Worm (Caenorhabditis elegans) whole organism, L1 larva: ENCODE measurements around the gene mrpl-12.

Experiments
- C04F5.9 ChIP-seq: sonication (generic microtip); optimal IDR thresholded peaks from 2 replicates; lab custom pipeline; 2016; ENCODE audit warnings: missing genetic modification characterization, missing compliant biosample characterization
- F16B12.6 ChIP-seq: fragments of 150-350 bp; optimal IDR thresholded peaks from 2 replicates; lab custom pipeline; 2014; ENCODE audit warnings: missing biosample characterization, missing genetic modification characterization
- ama-1 ChIP-seq: fragments of 150-350 bp; optimal IDR thresholded peaks from 2 replicates; lab custom pipeline; 2014
- blmp-1 ChIP-seq: fragments of 150-350 bp; optimal IDR thresholded peaks from 2 replicates; lab custom pipeline; 2014; ENCODE audit warnings: missing biosample characterization, missing genetic modification characterization
- ceh-63 ChIP-seq: fragments of 200-800 bp; sonication (Bioruptor generic); optimal IDR thresholded peaks from 2 replicates; lab custom pipeline; 2018; ENCODE audit warnings: mild to moderate bottlenecking, missing genetic modification characterization, missing compliant biosample characterization
- ceh-8 ChIP-seq: fragments of 200-800 bp; sonication (Bioruptor generic); optimal IDR thresholded peaks from 2 replicates; lab custom pipeline; 2018; ENCODE audit warnings: mild to moderate bottlenecking, missing genetic modification characterization, moderate library complexity, missing compliant biosample characterization
- ceh-82 ChIP-seq, 3 experiments: fragments of 150-350 bp in 1 of 3; sonication (generic microtip) in 2 of 3; optimal IDR thresholded peaks; 2 replicates each; lab custom pipeline; 2014 to 2017; ENCODE audit warnings: missing biosample characterization in 3 of 3, missing genetic modification characterization in 3 of 3
- ceh-88 ChIP-seq: fragments of 200-800 bp; sonication (Bioruptor generic); IDR thresholded peaks from 2 replicates; pipeline ENCODE4 v1.3.6; 2022; ENCODE audit warnings: missing genetic modification characterization, missing compliant biosample characterization
- dpl-1 ChIP-seq, 3 experiments: fragments of 150-350 bp in 2 of 3; sonication (generic microtip) in 1 of 3; optimal IDR thresholded peaks; 2 replicates each; lab custom pipeline; 2014 to 2017; ENCODE audit warnings: missing biosample characterization in 3 of 3, missing genetic modification characterization in 3 of 3, missing genetic modification reagents in 3 of 3
- efl-1 ChIP-seq, 4 experiments: fragments of 150-350 bp; optimal IDR thresholded peaks in 3 of 4; peaks in 1 of 4; 1 replicate in 1 of 4; 2 replicates in 3 of 4; lab custom pipeline; 2014; ENCODE audit warnings: missing biosample characterization in 2 of 4, missing genetic modification characterization in 2 of 4, missing genetic modification reagents in 2 of 4
- egl-13 ChIP-seq: sonication (generic microtip); optimal IDR thresholded peaks from 2 replicates; lab custom pipeline; 2016; ENCODE audit warnings: missing genotype, missing genetic modification reagents, missing genetic modification characterization, missing compliant biosample characterization
- elt-3 ChIP-seq, 6 experiments: fragments of 150-350 bp in 1 of 6; sonication (generic microtip); optimal IDR thresholded peaks; 2 replicates each; lab custom pipeline; 2017 to 2018; ENCODE audit warnings: missing biosample characterization in 6 of 6, missing genetic modification characterization in 6 of 6, inconsistent platforms in 1 of 6
- ets-5 ChIP-seq: fragments of 200-800 bp; sonication (Bioruptor generic); IDR thresholded peaks from 2 replicates; pipeline ENCODE4 v1.3.6; 2022; ENCODE audit warnings: missing genetic modification characterization, missing compliant biosample characterization
- fkh-10 ChIP-seq: sonication (generic microtip); optimal IDR thresholded peaks from 2 replicates; lab custom pipeline; 2017; ENCODE audit warnings: missing biosample characterization, missing genetic modification reagents, missing genetic modification characterization
- fos-1 ChIP-seq: fragments of 150-350 bp; optimal IDR thresholded peaks from 2 replicates; lab custom pipeline; 2014; ENCODE audit warnings: missing biosample characterization, missing genetic modification characterization
- grh-1 ChIP-seq: fragments of 200-800 bp; sonication (Bioruptor generic); IDR thresholded peaks from 2 replicates; pipeline ENCODE4 v1.3.6; 2022; ENCODE audit warnings: missing genetic modification reagents, missing genetic modification characterization, missing compliant biosample characterization
- hpl-2 ChIP-seq: fragments of 150-350 bp; optimal IDR thresholded peaks from 2 replicates; lab custom pipeline; 2014; ENCODE audit warnings: missing biosample characterization, missing genetic modification reagents, missing genetic modification characterization
- jun-1 ChIP-seq: fragments of 150-350 bp; optimal IDR thresholded peaks from 2 replicates; lab custom pipeline; 2014; ENCODE audit warnings: missing biosample characterization, missing genetic modification reagents, missing genetic modification characterization
- lin-14 ChIP-seq: fragments of 200-800 bp; sonication (Bioruptor generic); optimal IDR thresholded peaks from 2 replicates; lab custom pipeline; 2018; ENCODE audit warnings: mild to moderate bottlenecking, missing genetic modification characterization, moderate library complexity, missing compliant biosample characterization
- lin-35 ChIP-seq, 2 experiments: fragments of 150-350 bp; optimal IDR thresholded peaks; 2 replicates each; lab custom pipeline; 2014; ENCODE audit warnings: missing biosample characterization in 2 of 2, missing genetic modification characterization in 2 of 2, missing genetic modification reagents in 2 of 2
- lir-3 ChIP-seq: sonication (generic microtip); optimal IDR thresholded peaks from 2 replicates; lab custom pipeline; 2016; ENCODE audit warnings: mild to moderate bottlenecking, missing genetic modification characterization, moderate library complexity, missing compliant biosample characterization; ENCODE audit not compliant: poor library complexity
- nhr-11 ChIP-seq: fragments of 150-350 bp; optimal IDR thresholded peaks from 2 replicates; lab custom pipeline; 2014; ENCODE audit warnings: missing biosample characterization, missing genetic modification characterization
- nhr-12 ChIP-seq: sonication (generic microtip); optimal IDR thresholded peaks from 2 replicates; lab custom pipeline; 2017; ENCODE audit warnings: missing biosample characterization, missing genetic modification characterization
- nhr-19 ChIP-seq: fragments of 200-800 bp; sonication (Bioruptor generic); conservative IDR thresholded peaks from 2 replicates; pipeline ENCODE4 v1.3.6; 2022; ENCODE audit warnings: missing genetic modification characterization, missing compliant biosample characterization
- nhr-237 ChIP-seq: fragments of 150-350 bp; optimal IDR thresholded peaks from 2 replicates; lab custom pipeline; 2014; ENCODE audit warnings: missing biosample characterization, missing genetic modification characterization
- nhr-76 ChIP-seq: sonication (generic microtip); optimal IDR thresholded peaks from 2 replicates; lab custom pipeline; 2017; ENCODE audit warnings: missing biosample characterization, missing genetic modification characterization
- nhr-77 ChIP-seq: fragments of 150-350 bp; optimal IDR thresholded peaks from 2 replicates; lab custom pipeline; 2014; ENCODE audit warnings: missing biosample characterization, missing genetic modification characterization
- nhr-85 ChIP-seq: sonication (generic microtip); peaks from one replicate; lab custom pipeline; 2016; ENCODE audit warnings: missing genetic modification characterization, inconsistent platforms, missing compliant biosample characterization
- pag-3 ChIP-seq: sonication (generic microtip); optimal IDR thresholded peaks from 2 replicates; lab custom pipeline; 2017; ENCODE audit warnings: missing genetic modification characterization, mild to moderate bottlenecking, missing compliant biosample characterization, antibody characterized with exemption, borderline replicate concordance; ENCODE audit not compliant: insufficient read depth
- skn-1 ChIP-seq: fragments of 150-350 bp; optimal IDR thresholded peaks from 2 replicates; lab custom pipeline; 2014; ENCODE audit warnings: missing biosample characterization, missing genetic modification characterization
- snpc-4 ChIP-seq: fragments of 150-350 bp; optimal IDR thresholded peaks from 2 replicates; lab custom pipeline; 2014; ENCODE audit warnings: missing biosample characterization, missing genetic modification characterization
- sup-37 ChIP-seq: fragments of 200-800 bp; sonication (Bioruptor generic); optimal IDR thresholded peaks from 2 replicates; lab custom pipeline; 2018; ENCODE audit warnings: mild to moderate bottlenecking, missing genetic modification characterization, missing compliant biosample characterization
- tbx-2 ChIP-seq: sonication (generic microtip); optimal IDR thresholded peaks from 2 replicates; lab custom pipeline; 2016; ENCODE audit warnings: missing genetic modification characterization, missing compliant biosample characterization
- unc-130 ChIP-seq: fragments of 150-350 bp; optimal IDR thresholded peaks from 2 replicates; lab custom pipeline; 2017; ENCODE audit warnings: missing biosample characterization, missing genetic modification characterization, inconsistent platforms
- unc-86 ChIP-seq: sonication (generic microtip); optimal IDR thresholded peaks from 2 replicates; lab custom pipeline; 2016; ENCODE audit warnings: missing genetic modification characterization, missing compliant biosample characterization
- xbp-1 ChIP-seq: sonication (generic microtip); optimal IDR thresholded peaks from 2 replicates; lab custom pipeline; 2016; ENCODE audit warnings: missing genetic modification characterization, missing compliant biosample characterization
- zip-4 ChIP-seq: fragments of 200-800 bp; sonication (Bioruptor generic); optimal IDR thresholded peaks from 2 replicates; lab custom pipeline; 2018; ENCODE audit warnings: mild to moderate bottlenecking, missing genetic modification characterization, moderate library complexity, missing compliant biosample characterization

Gene mrpl-12

ce11 chrIII:10734511-10735233 lies 27.1 kb downstream of the mrpl-12 start (continued):
- no peak for TF ChIP-seq nhr-11 (tag; lab: Kevin White, UChicago)
- no peak for TF ChIP-seq lir-3
- no peak for TF ChIP-seq C04F5.9 (tag; lab: Kevin White, UChicago)
- TF ChIP-seq jun-1 (tag; lab: Kevin White, UChicago): no peak

- TF ChIP-seq ceh-88 (GFP tag; lab: Robert Waterston, UW): no peak
- TF ChIP-seq lin-14: peak; percentile 47
- TF ChIP-seq xbp-1 (tag; lab: Kevin White, UChicago): no peak
- no peak for TF ChIP-seq ama-1 (lab: Kevin White, UChicago)
- no peak for TF ChIP-seq fos-1 (tag; lab: Kevin White, UChicago)
- TF ChIP-seq unc-86 (tag; lab: Kevin White, UChicago): no peak
- no peak for TF ChIP-seq hpl-2 (GFP tag; lab: Kevin White, UChicago)
- TF ChIP-seq egl-13: no peak
- peak in 1 of 6 experiments; percentile 4 for TF ChIP-seq elt-3 (tag; optimal IDR thresholded peaks at IDR 0.05; lab: Kevin White, UChicago)
- TF ChIP-seq efl-1 (optimal IDR thresholded peaks at IDR 0.05; lab: Kevin White, UChicago): peak; percentile 11 to 35
- TF ChIP-seq efl-1 (GFP tag; optimal IDR thresholded peaks at IDR 0.05 in 1 of 2; lab: Kevin White, UChicago): peak in 1 of 2 experiments; percentile 33
- no peak for TF ChIP-seq F16B12.6 (tag; lab: Kevin White, UChicago)
- TF ChIP-seq dpl-1 (GFP tag; optimal IDR thresholded peaks at IDR 0.05; lab: Kevin White, UChicago): no peak
- no peak for TF ChIP-seq jun-1 (tag; lab: Kevin White, UChicago)
- TF ChIP-seq snpc-4 (tag; lab: Kevin White, UChicago): no peak
- TF ChIP-seq fkh-10: no peak
- 0 out of 2 replicates have a peak, but pooled peaks have one; percentile 31 for TF ChIP-seq grh-1 (GFP tag; lab: Robert Waterston, UW)
- no peak for TF ChIP-seq tbx-2 (tag; lab: Kevin White, UChicago)
- TF ChIP-seq sup-37 (GFP tag; lab: Kevin White, UChicago): no peak
- peak; percentile 76 for TF ChIP-seq blmp-1 (tag; lab: Kevin White, UChicago)
- TF ChIP-seq ceh-8: no peak
- TF ChIP-seq lin-35 (GFP tag; optimal IDR thresholded peaks at IDR 0.05; lab: Kevin White, UChicago): peak in 1 of 2 experiments; percentile 26
- no peak for TF ChIP-seq pag-3
- peak; percentile 35 for TF ChIP-seq nhr-85
- TF ChIP-seq nhr-12 (tag; lab: Kevin White, UChicago): no peak
- TF ChIP-seq nhr-19 (GFP tag; lab: Robert Waterston, UW): no peak
- no peak for TF ChIP-seq nhr-76 (tag; lab: Kevin White, UChicago)
- TF ChIP-seq nhr-77 (tag; lab: Kevin White, UChicago): no peak
- TF ChIP-seq zip-4: no peak
- TF ChIP-seq skn-1 (tag; lab: Kevin White, UChicago): no peak
- TF ChIP-seq unc-130 (tag; lab: Kevin White, UChicago): no peak
- TF ChIP-seq ceh-63 (GFP tag; lab: Kevin White, UChicago): no peak
Measured at ce11 chrIII:10736322-10736985, 28.9 kb downstream of the mrpl-12 start.

ce11 chrIII:10738081-10738480 lies 30.5 kb downstream of the mrpl-12 start:
- no peak for TF ChIP-seq efl-1 (optimal IDR thresholded peaks at IDR 0.05; lab: Kevin White, UChicago)
- TF ChIP-seq efl-1 (GFP tag; optimal IDR thresholded peaks at IDR 0.05 in 1 of 2; lab: Kevin White, UChicago): peak in 1 of 2 experiments; percentile 25
- no peak for TF ChIP-seq nhr-237

ce11 chrIII:10739455-10739854 lies 31.9 kb downstream of the mrpl-12 start, which contains the start of gene smap-1:
TSS of gene smap-1 (minus strand) at chrIII:10739792.
- no peak for TF ChIP-seq ets-5
- no peak for TF ChIP-seq efl-1 (optimal IDR thresholded peaks at IDR 0.05; lab: Kevin White, UChicago)
- TF ChIP-seq efl-1 (GFP tag; optimal IDR thresholded peaks at IDR 0.05 in 1 of 2; lab: Kevin White, UChicago): peak in 1 of 2 experiments; percentile 89
- TF ChIP-seq ceh-82 (tag; optimal IDR thresholded peaks at IDR 0.05; lab: Kevin White, UChicago): no peak
